Fruit fly (Drosophila melanogaster): Measurements from ENCODE around the gene kar.

dm6 chr3R:12650537-12650936 lies 38.6 kb downstream of the kar start:
- no peak for TF ChIP-seq CG10631 (GFP tag; optimal IDR thresholded peaks at IDR 0.05)
- no peak for TF ChIP-seq topi (GFP tag; optimal IDR thresholded peaks at IDR 0.05)
- no peak for TF ChIP-seq esn (GFP tag; optimal IDR thresholded peaks at IDR 0.05)
- TF ChIP-seq Eip93F (GFP tag; optimal IDR thresholded peaks at IDR 0.05), result no peak
- TF ChIP-seq lz (GFP tag; optimal IDR thresholded peaks at IDR 0.05), result no peak
- no peak for TF ChIP-seq CG9139 (GFP tag; optimal IDR thresholded peaks at IDR 0.05)
